Fruit fly (Drosophila melanogaster): ENCODE measurements around the gene CG13737.

The CG13737 gene

dm6 chr3L:13845292-13845691 is 33.5 kb upstream of the CG13737 start (continued):
- TF ChIP-seq zen (tag; optimal IDR thresholded peaks at IDR 0.05) (peak; percentile 29), NFAT (GFP tag; IDR thresholded peaks at IDR 0.05) (peak; percentile 53; the same call in 1 of the 2 replicates), CG32772 (GFP tag; IDR thresholded peaks at IDR 0.05) (peak; percentile 50; the same call in 1 of the 2 replicates), CG8281 (tag; optimal IDR thresholded peaks at IDR 0.05) (no peak), pan (optimal IDR thresholded peaks at IDR 0.05) (no peak), pan (GFP tag; optimal IDR thresholded peaks at IDR 0.05 in 1 of 2, IDR thresholded peaks at IDR 0.05 in 1 of 2) (peak in 1 of 2 experiments; percentile 38), CG2875 (GFP tag; optimal IDR thresholded peaks at IDR 0.05) (no peak), Usf (GFP tag; optimal IDR thresholded peaks at IDR 0.05) (no peak), luna (GFP tag; optimal IDR thresholded peaks at IDR 0.05) (no peak), CG7839 (tag; optimal IDR thresholded peaks at IDR 0.05) (no peak), CG6175 (GFP tag; IDR thresholded peaks at IDR 0.05) (no peak), pros (GFP tag; optimal IDR thresholded peaks at IDR 0.05) (no peak), rib (GFP tag; IDR thresholded peaks at IDR 0.05) (no peak), CG17912 (GFP tag; optimal IDR thresholded peaks at IDR 0.05) (no peak), Hey (tag; optimal IDR thresholded peaks at IDR 0.05) (no peak), lov (optimal IDR thresholded peaks at IDR 0.05) (no peak), lov (GFP tag; IDR thresholded peaks at IDR 0.05) (peak; percentile 37; the same call in 1 of the 3 replicates), dmrt11E (tag; optimal IDR thresholded peaks at IDR 0.05) (peak; percentile 27), CG12299 (tag; optimal IDR thresholded peaks at IDR 0.05) (no peak), gt (GFP tag; IDR thresholded peaks at IDR 0.05) (no peak), CoRest (tag; optimal IDR thresholded peaks at IDR 0.05) (peak; percentile 47), Sox102F (GFP tag; optimal IDR thresholded peaks at IDR 0.05) (no peak), CG2889 (GFP tag; IDR thresholded peaks at IDR 0.05) (no peak), CG12391 (tag; optimal IDR thresholded peaks at IDR 0.05) (no peak), CHES-1-like (GFP tag; optimal IDR thresholded peaks at IDR 0.05) (no peak), CG10209 (GFP tag; optimal IDR thresholded peaks at IDR 0.05) (no peak), CG5180 (GFP tag; optimal IDR thresholded peaks at IDR 0.05) (no peak), CG11560 (tag; IDR thresholded peaks at IDR 0.05) (peak; percentile 77), C15 (GFP tag; IDR thresholded peaks at IDR 0.05) (no peak), CkIIα-i1 (GFP tag; IDR thresholded peaks at IDR 0.05) (no peak), cas (GFP tag; IDR thresholded peaks at IDR 0.05) (no peak), Rfx (GFP tag; IDR thresholded peaks at IDR 0.05) (peak; percentile 72; the same call in 1 of the 2 replicates), Dip2 (GFP tag; IDR thresholded peaks at IDR 0.05) (no peak), NK7.1 (GFP tag; optimal IDR thresholded peaks at IDR 0.05) (no peak), dpn (GFP tag; optimal IDR thresholded peaks at IDR 0.05) (peak in 1 of 2 experiments; percentile 49), CTCF (GFP tag; optimal IDR thresholded peaks at IDR 0.05) (peak; percentile 96), HLH3B (GFP tag; IDR thresholded peaks at IDR 0.05) (no peak), H15 (GFP tag; IDR thresholded peaks at IDR 0.05) (no peak), CG1792 (GFP tag; optimal IDR thresholded peaks at IDR 0.05) (no peak), eyg (GFP tag; optimal IDR thresholded peaks at IDR 0.05) (no peak), Opbp (GFP tag; IDR thresholded peaks at IDR 0.05; ENCODE audit: partially characterized antibody) (peak; percentile 72), CG12659 (GFP tag; optimal IDR thresholded peaks at IDR 0.05) (no peak), chinmo (GFP tag; IDR thresholded peaks at IDR 0.05; ENCODE audit: partially characterized antibody) (no peak), CG17186 (GFP tag; optimal IDR thresholded peaks at IDR 0.05) (no peak), kah (GFP tag; optimal IDR thresholded peaks at IDR 0.05) (no peak), ase (GFP tag; IDR thresholded peaks at IDR 0.05) (no peak), CG14667 (GFP tag; IDR thresholded peaks at IDR 0.05) (peak; percentile 29; the same call in 1 of the 2 replicates), CG15011 (GFP tag; optimal IDR thresholded peaks at IDR 0.05) (no peak), tll (GFP tag; optimal IDR thresholded peaks at IDR 0.05) (no peak), lilli (GFP tag; optimal IDR thresholded peaks at IDR 0.05) (no peak), sens (GFP tag) (no peak), sqz (GFP tag; optimal IDR thresholded peaks at IDR 0.05) (no peak), ro (GFP tag; IDR thresholded peaks at IDR 0.05) (no peak)
